Worm (Caenorhabditis elegans) whole organism, mixed stage, embryonic: ENCODE data around the gene H06I04.6.

Source experiments
- drap-1 ChIP-seq: fragments of 200-800 bp; sonication (Bioruptor generic); optimal IDR thresholded peaks from 3 replicates; lab custom pipeline; 2018; ENCODE audit warnings: mild to moderate bottlenecking, missing genetic modification characterization, missing compliant biosample characterization
- sem-2 ChIP-seq: fragments of 200-800 bp; sonication (Bioruptor generic); optimal IDR thresholded peaks from 2 replicates; lab custom pipeline; 2018; ENCODE audit warnings: mild to moderate bottlenecking, missing genetic modification characterization, missing compliant biosample characterization
- sptf-1 ChIP-seq: sonication (generic microtip); optimal IDR thresholded peaks from 2 replicates; lab custom pipeline; 2017; ENCODE audit warnings: mild to moderate bottlenecking, missing genetic modification characterization, moderate library complexity, missing compliant biosample characterization
- unc-39 ChIP-seq: fragments of 150-350 bp; optimal IDR thresholded peaks from 2 replicates; lab custom pipeline; 2014; ENCODE audit warnings: missing biosample characterization, missing genetic modification characterization
- zip-8 ChIP-seq: fragments of 150-350 bp; optimal IDR thresholded peaks from 2 replicates; lab custom pipeline; 2014; ENCODE audit warnings: missing biosample characterization, missing genetic modification characterization

The H06I04.6 gene

ce11 chrIII:3018822-3019221 lies 45.3 kb downstream of the H06I04.6 start:
- TF ChIP-seq unc-39 (tag; lab: Kevin White, UChicago) (no peak), sptf-1 (tag; lab: Kevin White, UChicago) (no peak), drap-1 (no peak), zip-8 (tag; lab: Kevin White, UChicago) (peak; percentile 99), sem-2 (GFP tag; lab: Kevin White, UChicago) (no peak)
- TF ChIP-seq, all 35 proteins: peak for 1
